Worm (Caenorhabditis elegans) whole organism, L4/young adult: ENCODE results near the gene EEED8.14.

Experiments
- W03F9.2 ChIP-seq: fragments of 150-350 bp; optimal IDR thresholded peaks from 2 replicates; lab custom pipeline; 2014; ENCODE audit warnings: missing biosample characterization, missing genetic modification characterization
- dao-5 ChIP-seq: sonication (generic microtip); optimal IDR thresholded peaks from 2 replicates; lab custom pipeline; 2016; ENCODE audit warnings: missing genotype, missing genetic modification characterization, moderate library complexity, missing compliant biosample characterization
- him-1 ChIP-seq: sonication (generic microtip); optimal IDR thresholded peaks from 2 replicates; lab custom pipeline; 2016; ENCODE audit warnings: missing genotype, missing genetic modification reagents, missing genetic modification characterization, missing compliant biosample characterization

DNA sequence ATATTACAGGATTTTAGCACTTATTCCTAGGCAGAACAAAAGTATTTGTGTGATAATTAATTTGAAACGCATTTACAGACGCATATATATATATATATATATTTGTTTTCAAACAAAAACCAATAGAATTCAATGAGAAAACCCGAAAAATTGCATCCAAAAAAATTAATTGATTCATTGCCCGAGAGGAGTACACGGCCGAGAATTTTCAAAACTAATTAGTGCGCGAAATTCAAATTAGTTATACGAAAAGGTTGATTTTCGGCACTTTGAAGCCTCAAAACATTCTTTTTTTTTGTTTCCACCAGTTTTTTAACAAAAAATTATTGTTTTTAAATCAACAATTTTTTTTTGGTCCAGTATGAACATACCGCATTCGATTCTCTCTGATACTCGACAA, 22.4 kb downstream of the EEED8.14 start:
- no peak for TF ChIP-seq W03F9.2 (tag; lab: Kevin White, UChicago)
- no peak for TF ChIP-seq him-1
- no peak for TF ChIP-seq dao-5 (tag; lab: Kevin White, UChicago)
